Worm (Caenorhabditis elegans) whole organism, L4 larva: ENCODE measurements around the gene C52E2.5.
"Not testable (repeated sequence)": the region's sequence is repeated elsewhere in the genome, so short reads cannot be mapped to it uniquely, and the experiment has no call there.

ENCODE experiments used
- Y105C5A.15 ChIP-seq: fragments of 200-800 bp; sonication (Bioruptor generic); IDR thresholded peaks from 2 replicates; pipeline ENCODE4 v1.3.6; 2022; ENCODE audit warnings: missing genetic modification characterization, missing compliant biosample characterization
- Y75B8A.6 ChIP-seq: fragments of 200-800 bp; sonication (Bioruptor generic); IDR thresholded peaks from 2 replicates; pipeline ENCODE4 v1.3.6; 2022; ENCODE audit warnings: missing genetic modification reagents, missing genetic modification characterization, missing compliant biosample characterization
- ceh-28 ChIP-seq: fragments of 150-350 bp; optimal IDR thresholded peaks from 2 replicates; lab custom pipeline; 2014; ENCODE audit warnings: missing biosample characterization, missing genetic modification reagents, missing genetic modification characterization
- ceh-44 ChIP-seq: fragments of 200-800 bp; sonication (Bioruptor generic); IDR thresholded peaks from 2 replicates; pipeline ENCODE4 v1.3.6; 2022; ENCODE audit warnings: missing genetic modification reagents, missing genetic modification characterization, missing compliant biosample characterization
- jun-1 ChIP-seq: fragments of 150-350 bp; optimal IDR thresholded peaks from 2 replicates; lab custom pipeline; 2014; ENCODE audit warnings: missing biosample characterization, missing genetic modification reagents, missing genetic modification characterization
- mxl-2 ChIP-seq: fragments of 200-800 bp; sonication (Bioruptor generic); conservative IDR thresholded peaks from 2 replicates; pipeline ENCODE4 v1.3.6; 2022; ENCODE audit warnings: missing genetic modification reagents, missing genetic modification characterization, missing compliant biosample characterization
- pha-4 ChIP-seq, 2 experiments: fragments of 150-350 bp in 1 of 2; fragments of 200-800 bp in 1 of 2; sonication (Bioruptor generic) in 1 of 2; IDR thresholded peaks in 1 of 2; optimal IDR thresholded peaks in 1 of 2; 2 replicates each; pipeline versions ENCODE4 v1.3.6 to Lab custom; 2014 to 2022; ENCODE audit warnings: missing genetic modification characterization in 2 of 2, missing genetic modification reagents in 2 of 2, missing biosample characterization in 1 of 2, missing compliant biosample characterization in 1 of 2
- skn-1 ChIP-seq: fragments of 150-350 bp; optimal IDR thresholded peaks from 2 replicates; lab custom pipeline; 2014; ENCODE audit warnings: missing biosample characterization, missing genetic modification characterization
- snpc-4 ChIP-seq: fragments of 150-350 bp; optimal IDR thresholded peaks from 2 replicates; lab custom pipeline; 2014; ENCODE audit warnings: missing biosample characterization, missing genetic modification characterization
- tag-97 ChIP-seq: fragments of 200-800 bp; sonication (Bioruptor generic); IDR thresholded peaks from 2 replicates; pipeline ENCODE4 v1.3.6; 2022; ENCODE audit warnings: missing genetic modification characterization, missing compliant biosample characterization
- zag-1 ChIP-seq: fragments of 150-350 bp; optimal IDR thresholded peaks from 2 replicates; lab custom pipeline; 2014; ENCODE audit warnings: missing biosample characterization, missing genetic modification characterization
- zfp-2 ChIP-seq: sonication (generic microtip); optimal IDR thresholded peaks from 2 replicates; lab custom pipeline; 2016; ENCODE audit warnings: mild to moderate bottlenecking, missing genetic modification characterization, missing compliant biosample characterization

DNA sequence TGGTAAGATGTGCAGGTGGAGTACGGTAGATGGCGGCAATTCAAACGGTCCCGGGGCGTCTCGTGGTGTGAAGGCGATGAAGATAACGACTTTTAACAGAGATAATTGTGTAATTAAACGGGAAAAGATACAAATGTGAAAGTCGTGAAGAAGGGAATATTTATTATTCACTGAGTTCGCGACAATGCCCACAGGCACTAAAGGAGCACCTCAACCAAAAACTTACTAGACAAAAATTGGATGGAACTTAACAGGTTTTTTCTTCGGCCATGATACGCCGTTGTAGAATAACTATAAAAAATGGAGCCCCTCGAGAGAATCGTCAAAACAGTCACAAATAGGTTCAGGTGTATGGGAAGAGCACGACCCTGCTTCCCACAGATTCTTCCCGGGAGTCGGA is 19.6 kb upstream of the C52E2.5 start, which contains the start of gene fbxb-98:
- not testable (repeated sequence) for TF ChIP-seq Y75B8A.6 (GFP tag; lab: Robert Waterston, UW); Y105C5A.15; ceh-44 (GFP tag; lab: Robert Waterston, UW); skn-1 (tag; lab: Kevin White, UChicago); tag-97 (GFP tag; lab: Robert Waterston, UW); snpc-4 (tag; lab: Kevin White, UChicago); mxl-2 (GFP tag; lab: Robert Waterston, UW); zag-1 (tag; lab: Kevin White, UChicago); pha-4 (GFP tag; IDR thresholded peaks at IDR 0.05; lab: Robert Waterston, UW); pha-4 (tag; optimal IDR thresholded peaks at IDR 0.05; lab: Kevin White, UChicago); jun-1 (tag; lab: Kevin White, UChicago); ceh-28 (tag; lab: Kevin White, UChicago); zfp-2 (tag; lab: Kevin White, UChicago)
